Worm (Caenorhabditis elegans): ENCODE data around the gene cdk-11.2.
A peak's percentile ranks its signal among the peaks of the same experiment; 100 is the strongest.

cdk-11.2 gene

DNA sequence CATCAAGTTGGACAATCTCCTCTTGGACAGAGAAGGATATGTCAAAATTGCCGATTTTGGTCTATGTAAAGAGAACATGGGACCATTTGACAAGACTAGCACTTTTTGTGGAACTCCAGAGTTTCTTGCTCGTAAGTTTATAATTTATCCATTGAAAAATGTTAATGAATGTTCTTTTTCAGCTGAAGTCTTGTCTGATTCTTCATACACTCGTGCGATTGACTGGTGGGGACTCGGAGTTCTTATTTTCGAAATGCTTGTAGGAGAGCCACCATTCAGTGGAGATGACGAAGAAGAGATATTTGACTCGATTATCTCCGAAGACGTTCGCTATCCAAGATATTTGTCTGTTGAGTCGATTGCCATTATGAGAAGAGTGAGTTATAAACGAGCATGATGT is 18.4 kb downstream of the cdk-11.2 start:
- TF ChIP-seq unc-62 (GFP tag; optimal IDR thresholded peaks at IDR 0.05 in 1 of 2) = peak in 1 of 2 experiments; percentile 91
- TF ChIP-seq unc-62 (tag; optimal IDR thresholded peaks at IDR 0.05) = no peak
- TF ChIP-seq ztf-7 (tag; optimal IDR thresholded peaks at IDR 0.05) = no peak

- TF ChIP-seq ceh-62 (tag; optimal IDR thresholded peaks at IDR 0.05) (no peak), daf-16 (GFP tag; optimal IDR thresholded peaks at IDR 0.05) (no peak), daf-16 (tag; optimal IDR thresholded peaks at IDR 0.05) (no peak), zip-2 (tag; optimal IDR thresholded peaks at IDR 0.05) (no peak), sdz-12 (GFP tag; optimal IDR thresholded peaks at IDR 0.05) (no peak), Y48G9A.11 (GFP tag; IDR thresholded peaks at IDR 0.05) (no peak), lir-3 (tag; optimal IDR thresholded peaks at IDR 0.05) (no peak), mes-2 (tag; optimal IDR thresholded peaks at IDR 0.05; ENCODE audit: poor library complexity, severe bottlenecking) (peak; percentile 35), hlh-30 (tag; optimal IDR thresholded peaks at IDR 0.05; ENCODE audit: insufficient read depth) (peak; percentile 53), unc-62 (GFP tag; optimal IDR thresholded peaks at IDR 0.05 in 1 of 2) (peak in 1 of 2 experiments; percentile 99), unc-62 (tag; optimal IDR thresholded peaks at IDR 0.05) (no peak), pha-4 (GFP tag; IDR thresholded peaks at IDR 0.05) (no peak), pha-4 (tag; optimal IDR thresholded peaks at IDR 0.05) (peak; percentile 54), tra-1 (GFP tag; IDR thresholded peaks at IDR 0.05) (no peak), nhr-102 (tag; optimal IDR thresholded peaks at IDR 0.05) (no peak), lin-38 (GFP tag; IDR thresholded peaks at IDR 0.05) (no peak), egl-43 (GFP tag; IDR thresholded peaks at IDR 0.05) (peak; percentile 62; the same call in 1 of the 2 replicates), mxl-2 (GFP tag; conservative IDR thresholded peaks at IDR 0.05) (no peak), hlh-11 (tag; optimal IDR thresholded peaks at IDR 0.05) (peak; percentile 20), ceh-20 (GFP tag; IDR thresholded peaks at IDR 0.05) (no peak), nhr-6 (tag; optimal IDR thresholded peaks at IDR 0.05) (no peak), madf-5 (GFP tag; IDR thresholded peaks at IDR 0.05) (no peak), F10B5.3 (tag; optimal IDR thresholded peaks at IDR 0.05) (no peak), F44E2.7 (GFP tag; IDR thresholded peaks at IDR 0.05) (no peak), dve-1 (tag; optimal IDR thresholded peaks at IDR 0.05; ENCODE audit: insufficient read depth) (no peak), snpc-1.2 (GFP tag; IDR thresholded peaks at IDR 0.05) (no peak), ceh-44 (GFP tag; IDR thresholded peaks at IDR 0.05) (no peak)
Measured at ce11 chrX:10396509-10397292, 22.9 kb downstream of the cdk-11.2 start, which contains the start of gene pkn-1. TSS of gene pkn-1 (plus strand) at chrX:10397242.

ce11 chrX:10395668-10396067 is 23.9 kb downstream of the cdk-11.2 start:
- TF ChIP-seq T26A8.4 (GFP tag; IDR thresholded peaks at IDR 0.05) (no peak), arid-1 (GFP tag; conservative IDR thresholded peaks at IDR 0.05) (no peak), dve-1 (tag; optimal IDR thresholded peaks at IDR 0.05; ENCODE audit: insufficient read depth) (peak; percentile 26), egl-27 (tag; optimal IDR thresholded peaks at IDR 0.05) (no peak), unc-62 (GFP tag; optimal IDR thresholded peaks at IDR 0.05 in 1 of 2) (peak in 1 of 2 experiments; percentile 25), unc-62 (tag; optimal IDR thresholded peaks at IDR 0.05) (no peak), Y5F2A.4 (GFP tag; optimal IDR thresholded peaks at IDR 0.05) (no peak), lin-38 (GFP tag; IDR thresholded peaks at IDR 0.05) (0 out of 2 replicates have a peak, but pooled peaks have one; percentile 26), mxl-3 (GFP tag; optimal IDR thresholded peaks at IDR 0.05) (peak; percentile 24), lin-29 (GFP tag; IDR thresholded peaks at IDR 0.05) (no peak), F26F4.8 (GFP tag; conservative IDR thresholded peaks at IDR 0.05) (no peak), ztf-7 (tag; optimal IDR thresholded peaks at IDR 0.05) (no peak), attf-4 (tag; optimal IDR thresholded peaks at IDR 0.05) (no peak), nhr-28 (tag; optimal IDR thresholded peaks at IDR 0.05) (peak; percentile 28), egl-43 (GFP tag; IDR thresholded peaks at IDR 0.05) (peak; percentile 47; the same call in 1 of the 2 replicates), nhr-25 (tag; optimal IDR thresholded peaks at IDR 0.05; ENCODE audit: borderline replicate concordance, insufficient read depth) (no peak), ama-1 (optimal IDR thresholded peaks at IDR 0.05) (no peak), hlh-11 (tag; optimal IDR thresholded peaks at IDR 0.05) (peak; percentile 65), hmg-1.1 (GFP tag; IDR thresholded peaks at IDR 0.05) (peak; percentile 46; the same call in 1 of the 2 replicates), zag-1 (tag; optimal IDR thresholded peaks at IDR 0.05) (no peak), nhr-237 (tag; optimal IDR thresholded peaks at IDR 0.05) (no peak), cey-2 (tag; optimal IDR thresholded peaks at IDR 0.05; ENCODE audit: borderline replicate concordance, insufficient read depth) (no peak), hif-1 (tag; optimal IDR thresholded peaks at IDR 0.05) (no peak), tra-1 (GFP tag; IDR thresholded peaks at IDR 0.05) (no peak), set-16 (GFP tag; IDR thresholded peaks at IDR 0.05) (0 out of 2 replicates have a peak, but pooled peaks have one; percentile 18)

All from whole organism, L4 larva.